Fruit fly (Drosophila melanogaster) whole organism, adult: ENCODE data around the gene woc.

Experiments used
- CG11617 ChIP-seq: fragments of 200-800 bp; sonication (Bioruptor generic); optimal IDR thresholded peaks from 2 replicates; lab custom pipeline; 2017; ENCODE audit warnings: mild to moderate bottlenecking, missing biosample characterization, missing genetic modification reagents, missing genetic modification characterization
- CG12768 ChIP-seq: fragments of 200-800 bp; sonication (Bioruptor generic); optimal IDR thresholded peaks from 2 replicates; lab custom pipeline; 2017; ENCODE audit warnings: missing biosample characterization, missing genetic modification characterization, mild to moderate bottlenecking, moderate library complexity, missing genetic modification reagents
- Crg-1 ChIP-seq: fragments of 200-800 bp; sonication (Bioruptor generic); optimal IDR thresholded peaks from 2 replicates; lab custom pipeline; 2016; ENCODE audit warnings: missing biosample characterization, missing genetic modification characterization
- kay ChIP-seq: fragments of 200-800 bp; sonication (Bioruptor generic); peaks from one replicate; lab custom pipeline; 2016; ENCODE audit warnings: missing biosample characterization, missing genetic modification characterization, borderline replicate concordance

woc gene

dm6 chr3R:27208724-27209343, 55.0 kb downstream of the woc start:
- TF ChIP-seq Crg-1 (GFP tag; lab: Kevin White, UChicago), result no peak
- no peak for TF ChIP-seq kay (GFP tag; lab: Kevin White, UChicago)
- TF ChIP-seq CG12768 (GFP tag; lab: Kevin White, UChicago), result no peak
- no peak for TF ChIP-seq CG11617 (GFP tag; lab: Kevin White, UChicago)
